Worm (Caenorhabditis elegans): ENCODE data around the gene scpl-4.

DNA sequence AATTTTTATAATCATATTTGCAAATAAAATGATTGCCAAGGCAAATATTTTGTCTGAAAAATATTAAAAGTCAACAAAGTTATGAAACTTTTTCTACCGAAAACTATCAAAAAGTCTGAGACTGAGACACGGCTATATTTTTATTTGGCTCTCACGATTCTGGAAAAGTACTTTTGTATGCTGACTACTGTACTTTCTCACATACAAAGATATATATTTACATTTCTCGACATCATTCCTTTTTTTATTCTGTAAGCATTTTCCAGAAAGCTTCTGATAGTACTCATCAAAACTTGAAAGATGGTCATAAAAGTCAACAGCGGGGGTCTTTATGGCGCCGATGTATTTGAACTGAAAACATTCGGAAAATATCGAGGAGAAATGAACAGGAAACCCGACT lies 49.2 kb downstream of the scpl-4 start, which contains the start of gene aqp-6:
- TF ChIP-seq R02D3.7 (tag; optimal IDR thresholded peaks at IDR 0.05) (no peak), nhr-25 (tag; optimal IDR thresholded peaks at IDR 0.05) (no peak), mdl-1 (tag; optimal IDR thresholded peaks at IDR 0.05) (no peak), nhr-10 (tag; optimal IDR thresholded peaks at IDR 0.05) (no peak)

Measured in whole organism, L2 larva.